Worm (Caenorhabditis elegans): Measurements from ENCODE around the gene Y51A2B.4.

The Y51A2B.4 gene

DNA sequence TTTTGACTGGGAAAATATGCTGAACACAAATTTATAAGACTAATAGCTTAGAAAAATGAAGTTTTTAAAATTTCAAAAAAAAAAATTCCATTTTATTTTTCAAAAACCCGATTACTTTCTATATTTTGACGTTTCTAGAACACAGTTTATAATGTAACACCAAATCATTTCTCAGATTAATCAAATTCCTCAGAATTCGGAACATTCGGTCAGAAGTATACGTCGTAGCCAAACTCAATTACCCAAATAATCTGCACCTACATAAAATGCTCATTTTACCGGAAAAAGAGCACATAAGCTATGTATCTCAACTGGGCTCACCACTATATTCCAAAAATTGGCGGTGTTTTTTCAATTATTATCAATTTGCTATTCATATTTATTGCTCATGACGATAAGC lies 31.9 kb upstream of the Y51A2B.4 start, which contains the start of gene srj-26 (continued):
- TF ChIP-seq ztf-28 (GFP tag; IDR thresholded peaks at IDR 0.05), result no peak

ce11 chrV:18415878-18416277 lies 26.9 kb upstream of the Y51A2B.4 start:
- peak; percentile 47; the same call in 1 of the 2 replicates for TF ChIP-seq zfh-2 (GFP tag; conservative IDR thresholded peaks at IDR 0.05)
- peak; percentile 76; the same call in 1 of the 2 replicates for TF ChIP-seq egrh-3 (GFP tag; IDR thresholded peaks at IDR 0.05)
- TF ChIP-seq hsf-1 (GFP tag; IDR thresholded peaks at IDR 0.05), result 0 out of 2 replicates have a peak, but pooled peaks have one; percentile 7

ce11 chrV:18414051-18414450 lies 25.1 kb upstream of the Y51A2B.4 start, which contains the start of gene txt-8:
TSS of gene txt-8 (plus strand) at chrV:18414351.
- TF ChIP-seq lin-40 (tag; optimal IDR thresholded peaks at IDR 0.05) (no peak), B0019.2 (GFP tag; conservative IDR thresholded peaks at IDR 0.05) (no peak), athp-1 (tag; optimal IDR thresholded peaks at IDR 0.05) (no peak), dox-1 (GFP tag; IDR thresholded peaks at IDR 0.05) (no peak), ztf-25 (GFP tag; IDR thresholded peaks at IDR 0.05) (no peak), F52B5.7 (tag; optimal IDR thresholded peaks at IDR 0.05) (no peak), pha-4 (tag; optimal IDR thresholded peaks at IDR 0.05) (no peak), tlf-1 (GFP tag; optimal IDR thresholded peaks at IDR 0.05) (no peak), somi-1 (GFP tag; optimal IDR thresholded peaks at IDR 0.05) (no peak), sdz-38 (tag; optimal IDR thresholded peaks at IDR 0.05) (no peak), Y67H2A.10 (GFP tag; conservative IDR thresholded peaks at IDR 0.05) (no peak), snpc-1.1 (tag; optimal IDR thresholded peaks at IDR 0.05; ENCODE audit: insufficient read depth) (no peak)

DNA sequence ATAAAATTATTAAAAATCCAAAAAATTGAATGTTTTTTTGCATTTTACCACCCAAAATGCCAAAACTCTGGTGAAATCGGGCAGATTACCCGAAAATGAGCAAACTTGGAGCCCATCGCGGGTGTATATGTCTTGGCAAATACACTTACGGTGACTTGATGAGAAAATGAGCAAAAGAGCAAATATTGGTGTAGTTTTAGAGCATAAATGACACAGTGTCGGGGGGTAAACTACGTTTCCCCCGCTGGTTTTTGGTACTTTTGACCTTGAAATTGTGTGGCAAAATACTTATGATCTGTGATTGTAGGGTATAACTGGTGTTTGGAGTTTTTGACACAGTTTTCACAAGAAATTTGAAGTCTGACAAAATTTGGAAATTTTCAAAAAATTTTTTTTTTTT lies 23.9 kb upstream of the Y51A2B.4 start, which contains the start of gene ZK262.2:
Gene ZK262.2, minus strand, starts transcription at position 101 of the 400 bp plus-strand sequence.
- no peak for TF ChIP-seq lin-35 (GFP tag; optimal IDR thresholded peaks at IDR 0.05)
- no peak for TF ChIP-seq F23B12.7 (tag; optimal IDR thresholded peaks at IDR 0.05; ENCODE audit: insufficient read depth)
- TF ChIP-seq hrde-1 (tag; optimal IDR thresholded peaks at IDR 0.05; ENCODE audit: borderline replicate concordance), result no peak
- TF ChIP-seq efl-1 (GFP tag; optimal IDR thresholded peaks at IDR 0.05), result no peak
- no peak for TF ChIP-seq K12H6.12 (tag; optimal IDR thresholded peaks at IDR 0.05)
- no peak for TF ChIP-seq ceh-58 (GFP tag; IDR thresholded peaks at IDR 0.05)
- TF ChIP-seq nhr-179 (tag; optimal IDR thresholded peaks at IDR 0.05), result no peak
- TF ChIP-seq pbrm-1 (GFP tag; IDR thresholded peaks at IDR 0.05), result no peak
- TF ChIP-seq snpc-1.3 (tag; optimal IDR thresholded peaks at IDR 0.05; ENCODE audit: insufficient read depth), result no peak
- TF ChIP-seq sea-2 (GFP tag; IDR thresholded peaks at IDR 0.05), result no peak
- no peak for TF ChIP-seq nfya-1 (tag; optimal IDR thresholded peaks at IDR 0.05; ENCODE audit: borderline replicate concordance, insufficient read depth)
- TF ChIP-seq mxl-1 (tag; optimal IDR thresholded peaks at IDR 0.05), result no peak
- TF ChIP-seq B0035.1 (tag; optimal IDR thresholded peaks at IDR 0.05), result no peak
- no peak for TF ChIP-seq cebp-1 (GFP tag; IDR thresholded peaks at IDR 0.05)
- TF ChIP-seq cebp-1 (tag; optimal IDR thresholded peaks at IDR 0.05), result no peak
- TF ChIP-seq lin-40 (tag; optimal IDR thresholded peaks at IDR 0.05), result no peak

DNA sequence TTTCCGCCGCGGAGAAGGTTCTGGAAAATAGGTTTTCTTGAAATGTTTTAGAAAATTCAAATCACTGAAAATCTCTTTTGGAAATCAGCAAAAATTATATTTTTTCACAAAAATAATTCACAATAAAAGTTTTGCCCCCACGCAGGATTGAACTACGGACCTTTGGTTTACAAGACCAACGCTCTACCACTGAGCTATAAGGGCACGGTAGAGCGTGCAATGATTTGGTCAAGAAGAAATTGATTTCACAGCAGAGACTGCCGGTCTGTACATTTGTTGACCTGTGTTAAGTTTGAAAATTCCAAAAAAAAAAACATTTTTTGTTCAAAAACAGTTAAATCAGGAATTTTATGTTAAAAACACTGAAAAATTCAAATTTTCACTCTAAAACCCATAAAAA lies 23.4 kb upstream of the Y51A2B.4 start:
- TF ChIP-seq B0336.3 (GFP tag; IDR thresholded peaks at IDR 0.05) (no peak), egl-44 (GFP tag; IDR thresholded peaks at IDR 0.05) (no peak), T07F8.4 (tag; optimal IDR thresholded peaks at IDR 0.05) (peak; percentile 1), lin-54 (GFP tag; optimal IDR thresholded peaks at IDR 0.05) (peak; percentile 19), lag-1 (GFP tag; IDR thresholded peaks at IDR 0.05) (no peak), hlh-26 (GFP tag; conservative IDR thresholded peaks at IDR 0.05) (no peak), nhr-90 (tag; optimal IDR thresholded peaks at IDR 0.05) (peak; percentile 52), nfya-1 (tag; optimal IDR thresholded peaks at IDR 0.05; ENCODE audit: borderline replicate concordance, insufficient read depth) (no peak), mxl-1 (tag; optimal IDR thresholded peaks at IDR 0.05) (peak; percentile 70), lsl-1 (GFP tag; optimal IDR thresholded peaks at IDR 0.05) (peak; percentile 3), hmg-20 (GFP tag; IDR thresholded peaks at IDR 0.05) (no peak), D2030.7 (GFP tag; IDR thresholded peaks at IDR 0.05) (0 out of 2 replicates have a peak, but pooled peaks have one; percentile 26), ceh-91 (GFP tag; IDR thresholded peaks at IDR 0.05) (no peak), unc-62 (GFP tag; optimal IDR thresholded peaks at IDR 0.05) (no peak)
